Fruit fly (Drosophila melanogaster) whole organism, larva: ENCODE data around the gene CG13039.

Experiments used
- noc ChIP-seq: fragments of 200-800 bp; sonication (Bioruptor generic); optimal IDR thresholded peaks from 3 replicates; lab custom pipeline; 2019; ENCODE audit warnings: missing biosample characterization, mild to moderate bottlenecking, missing genetic modification characterization, moderate library complexity

The CG13039 gene

DNA sequence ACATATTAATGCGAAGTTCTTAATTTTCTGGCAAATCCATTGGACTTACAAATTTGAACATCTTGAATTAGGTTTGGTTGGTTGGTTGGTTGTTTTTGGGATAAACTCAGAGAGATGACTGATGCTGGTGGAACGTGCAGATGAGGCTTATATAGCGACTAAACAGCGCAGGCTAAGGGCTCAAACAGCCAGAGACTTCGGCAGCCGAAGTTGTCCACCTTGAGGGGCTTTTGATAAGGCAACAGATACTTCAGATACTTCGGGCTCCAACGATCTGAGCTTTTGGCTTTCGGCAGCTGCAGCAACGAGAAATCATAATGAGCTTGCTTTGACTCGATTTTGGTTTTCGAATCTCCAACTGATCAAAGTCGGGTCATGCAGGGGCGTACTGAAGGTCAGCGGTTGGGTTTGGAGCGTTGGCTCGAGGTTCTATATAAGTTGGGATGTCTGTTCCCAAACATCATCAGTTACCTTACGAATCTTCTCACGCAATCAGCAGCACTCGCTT is 7.1 kb downstream of the CG13039 start, which contains the start of the genes CG13041 and CG13060:
Gene CG13041 (minus strand): TSS at position 128 of the 508 bp plus-strand sequence.
Gene CG13060 (plus strand): TSS at position 458 of the 508 bp plus-strand sequence.
- TF ChIP-seq noc (tag; lab: Kevin White, UChicago) = no peak

DNA sequence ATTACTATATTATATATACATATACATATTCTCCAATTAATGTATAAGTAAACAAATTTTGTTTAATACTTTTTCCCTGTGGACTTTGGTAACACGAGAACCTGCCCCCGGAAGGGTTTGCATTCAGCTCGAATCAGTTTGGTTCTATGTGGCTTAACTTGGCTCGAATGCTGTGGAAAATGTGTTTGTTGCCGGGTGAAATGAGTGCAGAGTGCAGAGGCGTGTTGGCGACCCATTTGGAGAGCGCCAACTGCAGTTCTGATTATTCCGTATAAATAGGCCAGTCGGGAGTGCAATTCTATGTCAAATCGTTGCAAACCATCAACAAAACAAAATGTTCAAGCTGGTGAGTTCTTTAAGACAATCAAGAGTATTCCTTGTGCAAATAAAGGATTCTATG is 8.8 kb downstream of the CG13039 start, which contains the start of gene Nplp3:
Gene Nplp3 (plus strand): TSS at position 301 of the 400 bp plus-strand sequence.
- no peak for TF ChIP-seq noc (tag; lab: Kevin White, UChicago)

DNA sequence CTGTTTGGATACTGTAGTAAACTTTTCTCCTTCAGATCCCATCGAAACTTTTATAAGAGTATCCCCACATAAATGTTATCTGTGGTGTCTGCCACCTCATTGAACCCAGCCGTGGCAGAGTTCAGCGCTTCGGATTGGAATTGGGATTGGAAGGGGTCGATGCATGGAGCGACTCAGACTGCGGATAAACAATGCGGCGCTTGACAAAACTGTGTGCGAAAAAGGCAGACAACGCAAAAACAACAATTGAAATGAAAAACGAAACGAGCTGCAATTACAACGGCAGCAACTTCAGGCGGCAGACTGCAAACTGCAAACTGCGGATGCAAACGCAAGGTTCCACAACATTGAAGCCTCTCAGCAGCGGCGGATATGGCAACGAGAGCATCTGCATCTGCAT is 12.6 kb downstream of the CG13039 start, which contains the start of gene CG13062:
Gene CG13062 (plus strand): TSS at position 301 of the 400 bp plus-strand sequence.
- no peak for TF ChIP-seq noc (tag; lab: Kevin White, UChicago)

DNA sequence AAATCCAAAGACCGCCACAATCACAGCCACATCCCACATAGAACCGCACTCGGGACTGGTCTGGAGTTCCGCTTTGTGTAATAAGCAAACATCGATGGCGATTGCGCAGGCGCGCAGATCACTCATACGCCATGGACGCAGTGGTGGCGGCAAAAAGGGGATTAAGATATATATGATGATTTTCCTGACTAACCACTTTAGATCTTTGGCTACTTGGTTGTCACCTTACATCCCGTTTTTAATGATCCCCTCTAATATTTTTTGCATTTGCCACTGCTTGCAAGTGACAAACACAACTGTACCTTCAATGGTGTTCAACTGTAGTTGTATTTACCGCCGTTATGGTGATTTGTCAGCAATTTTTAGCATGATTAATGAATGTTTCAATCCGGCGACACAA is 16.6 kb downstream of the CG13039 start:
- TF ChIP-seq noc (tag; lab: Kevin White, UChicago) = peak; percentile 61

DNA sequence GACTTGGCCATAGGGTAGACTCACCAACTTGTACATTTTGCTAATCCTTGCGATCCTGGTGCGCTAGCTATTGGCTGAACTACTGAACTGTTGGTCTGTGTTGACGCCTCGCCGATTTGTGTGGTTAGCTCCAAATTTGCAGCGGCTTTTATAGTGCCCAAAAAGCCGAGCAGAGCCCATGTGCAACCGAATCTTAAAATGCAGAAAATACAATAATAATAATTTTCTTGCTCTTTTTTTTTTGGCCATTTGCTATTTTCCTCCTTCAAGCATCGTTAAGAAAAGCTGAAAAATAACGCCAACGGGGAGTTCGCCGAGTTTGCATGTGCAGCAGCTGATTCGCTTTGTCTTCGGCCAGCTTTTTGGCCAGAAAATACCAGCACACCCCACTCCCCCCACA is 18.2 kb downstream of the CG13039 start, which contains the start of gene CG13042:
Gene CG13042 (minus strand): TSS at position 101 of the 400 bp plus-strand sequence.
- no peak for TF ChIP-seq noc (tag; lab: Kevin White, UChicago)

DNA sequence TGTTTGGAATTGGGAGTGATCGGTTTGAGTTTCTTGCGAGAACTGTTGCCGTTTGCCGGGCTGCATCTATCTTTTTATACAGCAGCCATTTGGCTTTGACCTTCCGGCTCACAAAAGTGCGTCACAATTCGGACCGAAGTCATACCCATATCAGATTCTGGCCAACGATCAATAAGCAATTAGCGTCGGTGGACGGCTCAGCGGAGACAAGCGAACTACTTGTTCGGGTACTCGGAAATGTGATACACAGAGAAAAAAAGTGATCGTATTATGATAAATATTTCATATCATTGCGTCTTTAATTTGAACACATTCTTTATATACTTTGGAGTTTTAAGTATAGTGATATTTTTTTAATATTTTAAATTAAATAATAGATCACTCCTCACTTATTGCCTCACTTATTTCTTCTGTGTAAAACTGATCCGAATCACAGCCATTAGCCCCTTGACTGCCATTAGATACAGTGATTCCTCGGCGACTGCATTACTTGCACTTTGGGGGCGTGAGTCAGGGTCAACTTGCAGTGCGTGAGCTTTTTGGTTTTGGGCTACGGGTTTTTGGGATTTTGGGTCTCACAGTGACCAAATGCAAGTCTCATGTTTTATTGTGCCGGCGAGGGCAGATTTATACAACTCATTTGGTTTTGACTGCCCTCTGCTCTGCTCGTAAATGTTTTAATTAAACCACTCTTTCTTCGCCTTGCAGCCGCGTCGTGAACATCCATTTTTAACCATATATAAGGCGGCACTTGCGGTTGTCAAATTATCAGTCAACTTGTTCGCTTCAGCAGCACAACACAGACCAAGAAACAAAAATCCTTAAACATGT is 20.5 kb downstream of the CG13039 start, which contains the start of the genes CG13043 and CG13063:
Gene CG13043 (minus strand): TSS at position 51 of the 831 bp plus-strand sequence.
Gene CG13063 (plus strand): TSS at position 781 of the 831 bp plus-strand sequence.
- no peak for TF ChIP-seq noc (tag; lab: Kevin White, UChicago)

DNA sequence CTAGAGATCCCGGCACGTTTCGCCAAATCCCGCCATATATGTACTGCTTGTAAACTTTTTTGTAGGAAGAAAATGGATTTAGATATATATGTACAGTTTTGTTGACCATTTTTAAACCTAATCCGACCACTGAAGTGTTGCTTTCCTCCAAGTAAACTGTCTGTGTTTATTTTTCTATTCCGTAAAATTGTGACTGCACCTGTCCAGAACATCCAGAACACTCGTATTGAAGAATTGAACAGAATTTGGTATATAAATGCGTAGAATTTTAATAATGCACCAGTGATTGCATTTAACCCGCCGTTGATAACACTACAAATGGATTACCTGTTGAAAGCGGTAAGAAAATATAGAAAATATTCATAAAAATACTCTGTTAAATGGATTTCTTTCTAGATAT is 22.6 kb downstream of the CG13039 start, which contains the start of gene CG43249:
Gene CG43249 (plus strand): TSS at position 301 of the 400 bp plus-strand sequence.
- TF ChIP-seq noc (tag; lab: Kevin White, UChicago) = no peak

DNA sequence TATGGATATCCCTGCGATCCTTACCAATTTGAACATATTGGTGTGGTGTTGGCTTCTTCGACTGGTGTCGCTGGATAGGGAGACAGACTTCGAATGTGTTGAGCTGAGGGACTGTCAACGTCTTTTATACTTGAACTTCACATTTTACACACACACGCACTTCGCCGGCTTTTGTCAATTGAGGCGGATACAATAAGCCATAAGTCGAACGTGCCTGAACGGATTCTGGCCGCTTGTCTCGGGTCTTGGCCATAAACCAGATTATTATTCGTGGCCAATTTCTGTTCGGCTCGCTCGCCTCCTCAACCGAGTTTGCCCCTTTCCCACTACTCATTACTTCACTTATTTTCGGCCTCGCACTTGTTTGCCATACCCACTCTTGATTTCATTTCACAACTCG is 23.5 kb downstream of the CG13039 start, which contains the start of gene CG13044:
Gene CG13044 (minus strand): TSS at position 101 of the 400 bp plus-strand sequence.
- TF ChIP-seq noc (tag; lab: Kevin White, UChicago) = no peak

DNA sequence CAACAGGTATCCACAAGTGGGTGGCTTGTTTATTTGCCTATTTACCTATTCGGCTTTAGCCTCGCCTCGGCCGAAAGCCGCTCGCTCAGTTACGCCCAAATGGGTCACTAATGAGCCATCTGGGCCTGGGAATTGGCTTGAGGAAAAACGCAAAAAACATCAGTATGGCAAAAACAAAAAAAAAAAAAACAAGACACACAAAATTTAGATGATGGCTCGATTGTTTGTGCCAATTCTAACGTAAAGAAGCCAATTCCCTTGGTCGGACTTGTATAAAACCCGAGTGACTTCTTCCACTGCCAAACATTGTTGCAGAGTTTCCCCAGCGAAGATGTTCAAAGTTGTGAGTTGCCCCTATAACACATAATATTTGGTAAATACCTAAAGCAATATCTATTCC is 25.4 kb downstream of the CG13039 start, which contains the start of gene CG4982:
Gene CG4982 (plus strand): TSS at position 301 of the 400 bp plus-strand sequence.
- no peak for TF ChIP-seq noc (tag; lab: Kevin White, UChicago)

DNA sequence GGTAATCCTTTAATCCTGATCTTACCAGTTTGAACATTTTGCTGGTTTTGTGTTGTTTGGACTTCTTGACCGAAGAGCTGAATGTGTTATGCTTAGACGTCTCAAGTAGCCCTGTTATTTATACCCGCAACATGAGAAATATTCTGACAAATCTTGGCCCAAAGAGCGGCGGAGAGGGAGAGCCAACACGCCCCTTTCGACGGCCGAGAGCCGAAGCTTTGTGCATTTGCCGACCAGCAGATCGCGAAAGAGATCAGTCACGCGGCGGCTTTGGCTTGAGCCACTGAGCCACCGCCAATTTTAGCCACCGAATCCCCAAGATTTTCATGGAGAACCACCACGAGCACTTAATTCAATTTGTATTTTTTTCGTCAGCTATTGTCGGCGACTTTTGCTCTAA is 31.1 kb downstream of the CG13039 start, which contains the start of gene CG4962:
Gene CG4962 (minus strand): TSS at position 101 of the 400 bp plus-strand sequence.
- no peak for TF ChIP-seq noc (tag; lab: Kevin White, UChicago)

DNA sequence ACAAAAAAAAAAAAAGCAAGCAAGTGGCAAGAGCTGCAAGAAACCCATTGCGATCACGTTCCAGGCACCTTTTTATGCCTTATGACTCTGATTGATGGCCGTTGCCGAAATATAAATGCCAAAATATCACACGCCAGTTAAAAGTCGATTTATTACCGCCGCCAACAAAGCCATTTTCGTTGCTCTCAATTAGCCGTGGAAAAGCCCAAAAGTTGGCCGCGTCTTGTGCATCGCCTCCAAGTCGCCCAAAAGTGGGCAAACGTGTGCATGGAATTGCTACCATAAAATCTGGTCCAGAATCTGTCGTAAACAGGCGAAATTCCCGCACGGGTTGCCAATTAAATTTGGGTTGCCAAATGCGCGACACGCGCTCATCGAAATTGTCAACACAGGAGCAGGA is 34.9 kb downstream of the CG13039 start:
- TF ChIP-seq noc (tag; lab: Kevin White, UChicago) = no peak

DNA sequence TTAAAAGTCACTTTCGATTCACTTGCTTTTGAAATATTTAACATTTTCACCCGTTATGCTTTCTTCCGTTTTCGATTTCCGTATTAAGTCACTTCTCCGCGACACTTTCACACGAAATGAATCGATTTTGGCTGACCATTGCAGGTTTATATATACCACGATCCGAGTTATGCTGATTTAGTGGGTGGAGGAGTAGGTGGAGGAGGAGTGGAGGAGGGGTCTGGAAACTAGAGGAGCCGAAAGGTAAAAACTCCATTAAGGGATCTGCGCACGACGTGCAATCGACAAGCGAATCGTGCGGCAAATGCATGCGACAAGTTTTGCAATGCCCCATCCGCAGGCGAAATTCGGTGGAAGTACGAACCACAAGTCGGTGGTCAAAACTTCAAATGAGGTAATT is 35.7 kb downstream of the CG13039 start, which contains the start of gene CG13045:
Gene CG13045 (minus strand): TSS at position 101 of the 400 bp plus-strand sequence.
- TF ChIP-seq noc (tag; lab: Kevin White, UChicago) = no peak

DNA sequence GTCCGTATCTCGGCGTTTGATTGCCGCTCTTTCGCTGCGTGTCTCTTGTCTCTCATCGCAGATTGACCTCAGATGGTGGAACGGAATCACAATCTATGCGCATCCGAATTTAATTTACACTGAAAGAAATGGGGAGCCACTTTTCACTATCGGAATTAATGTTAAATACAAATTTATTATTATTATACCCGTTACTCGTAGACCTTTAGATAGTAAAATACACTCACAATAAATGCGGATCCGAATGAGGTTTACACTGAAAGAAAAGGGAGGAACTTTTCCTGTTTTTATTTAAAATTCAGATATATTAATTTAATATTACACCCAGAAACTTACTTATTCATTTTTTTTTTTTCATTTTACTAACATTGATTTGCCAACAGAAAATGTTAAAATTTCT is 37.5 kb downstream of the CG13039 start:
- no peak for TF ChIP-seq noc (tag; lab: Kevin White, UChicago)

DNA sequence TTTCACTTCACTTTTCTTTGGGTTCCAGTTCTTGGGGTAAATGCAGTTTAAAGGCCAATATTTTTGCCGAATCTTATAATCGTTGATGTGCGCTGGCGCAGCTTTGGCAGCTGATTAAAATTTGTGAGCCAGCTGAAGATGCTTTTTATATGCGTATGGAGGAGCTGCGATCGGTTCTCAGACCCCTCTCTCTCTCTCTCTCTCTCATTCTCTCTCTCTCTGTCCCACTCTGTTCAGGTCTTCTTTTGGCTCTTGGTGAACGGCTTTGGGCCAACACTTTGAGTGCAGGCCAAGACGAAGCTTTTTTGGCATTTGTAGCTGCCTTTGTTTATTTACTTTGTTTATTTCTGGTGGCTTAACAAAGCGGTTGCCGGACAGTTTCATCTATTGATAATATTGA is 38.2 kb downstream of the CG13039 start, which contains the start of gene CG13046:
Gene CG13046 (minus strand): TSS at position 101 of the 400 bp plus-strand sequence.
- no peak for TF ChIP-seq noc (tag; lab: Kevin White, UChicago)

DNA sequence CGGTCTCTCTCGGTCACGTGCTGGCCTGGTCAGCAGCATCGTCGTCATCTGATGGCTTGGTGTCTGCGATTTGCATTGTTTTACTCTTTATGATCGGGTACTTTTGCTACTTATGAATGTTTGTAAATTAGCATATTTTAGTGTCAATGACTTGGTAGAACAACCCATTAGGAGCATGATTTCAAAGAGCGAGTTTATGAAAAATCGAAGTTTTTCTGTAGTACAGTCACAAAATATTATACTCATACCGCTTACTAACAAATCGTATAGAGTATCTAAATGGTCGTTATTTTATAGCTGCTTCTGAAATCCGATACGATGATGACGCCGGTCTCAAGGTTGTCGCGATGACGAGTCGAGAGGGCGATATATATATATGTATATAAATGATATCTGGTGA is 40.3 kb downstream of the CG13039 start:
- TF ChIP-seq noc (tag; lab: Kevin White, UChicago) = no peak
